Fruit fly (Drosophila melanogaster) ovary, adult (tissue): ENCODE results near the gene Prosbeta2R2.

Experiments
- CG17801 ChIP-seq: fragments of 200-800 bp; optimal IDR thresholded peaks from 2 replicates; lab custom pipeline; 2019; ENCODE audit warnings: missing biosample characterization, mild to moderate bottlenecking, missing genetic modification characterization, moderate library complexity; ENCODE audit not compliant: partially characterized antibody

Prosbeta2R2 gene

dm6 chr3R:5249308-5249707 lies 30.0 kb upstream of the Prosbeta2R2 start:
- no peak for TF ChIP-seq CG17801 (GFP tag; lab: Kevin White, UChicago)

- no peak for TF ChIP-seq CG17801 (GFP tag; lab: Kevin White, UChicago)
These were observed 27.6 kb upstream of the Prosbeta2R2 start for dm6 chr3R:5246950-5247349.

- TF ChIP-seq CG17801 (GFP tag; lab: Kevin White, UChicago), result no peak
These were observed 21.4 kb upstream of the Prosbeta2R2 start, which contains the start of gene CG33293 for dm6 chr3R:5240721-5241120. CG33293 (minus strand) TSS chr3R:5240735.

dm6 chr3R:5237215-5237614 lies 17.9 kb upstream of the Prosbeta2R2 start, which contains the start of gene rtp:
rtp (minus strand) TSS chr3R:5237315.
- TF ChIP-seq CG17801 (GFP tag; lab: Kevin White, UChicago), result no peak

- TF ChIP-seq CG17801 (GFP tag; lab: Kevin White, UChicago), result no peak
These were observed 12.9 kb upstream of the Prosbeta2R2 start, which contains the start of the genes Kat60 and Mms19 for dm6 chr3R:5232197-5232607. Kat60 (minus strand) TSS chr3R:5232209. Mms19 (plus strand) TSS chr3R:5232543.

dm6 chr3R:5231383-5232196 lies 12.3 kb upstream of the Prosbeta2R2 start:
- no peak for TF ChIP-seq CG17801 (GFP tag; lab: Kevin White, UChicago)

dm6 chr3R:5229458-5229857 lies 10.1 kb upstream of the Prosbeta2R2 start:
- TF ChIP-seq CG17801 (GFP tag; lab: Kevin White, UChicago), result no peak

dm6 chr3R:5226025-5226424 lies 6.7 kb upstream of the Prosbeta2R2 start, which contains the start of gene Vps37B:
Vps37B (plus strand) TSS chr3R:5226158.
- peak; percentile 4 for TF ChIP-seq CG17801 (GFP tag; lab: Kevin White, UChicago)

- TF ChIP-seq CG17801 (GFP tag; lab: Kevin White, UChicago), result no peak
These were observed 4.5 kb upstream of the Prosbeta2R2 start, which contains the start of gene CG14664 for dm6 chr3R:5223839-5224238. CG14664 (plus strand) TSS chr3R:5224139.

dm6 chr3R:5223135-5223534 lies 3.8 kb upstream of the Prosbeta2R2 start, which contains the start of gene CG2604:
CG2604 (minus strand) TSS chr3R:5223365.
- peak; percentile 61 for TF ChIP-seq CG17801 (GFP tag; lab: Kevin White, UChicago)

- TF ChIP-seq CG17801 (GFP tag; lab: Kevin White, UChicago), result peak; percentile 64
These were observed 2.0 kb downstream of the Prosbeta2R2 start, which contains the start of gene cno for dm6 chr3R:5217278-5217714. cno (minus strand) TSS chr3R:5217456.

- TF ChIP-seq CG17801 (GFP tag; lab: Kevin White, UChicago), result no peak
These were observed 3.0 kb downstream of the Prosbeta2R2 start for dm6 chr3R:5216308-5216765.

- TF ChIP-seq CG17801 (GFP tag; lab: Kevin White, UChicago), result peak; percentile 93
These were observed 3.7 kb downstream of the Prosbeta2R2 start for dm6 chr3R:5215334-5216307.

- TF ChIP-seq CG17801 (GFP tag; lab: Kevin White, UChicago), result no peak
These were observed 5.0 kb downstream of the Prosbeta2R2 start for dm6 chr3R:5214162-5214916.
